Worm (Caenorhabditis elegans): ENCODE measurements around the gene rars-1.

DNA sequence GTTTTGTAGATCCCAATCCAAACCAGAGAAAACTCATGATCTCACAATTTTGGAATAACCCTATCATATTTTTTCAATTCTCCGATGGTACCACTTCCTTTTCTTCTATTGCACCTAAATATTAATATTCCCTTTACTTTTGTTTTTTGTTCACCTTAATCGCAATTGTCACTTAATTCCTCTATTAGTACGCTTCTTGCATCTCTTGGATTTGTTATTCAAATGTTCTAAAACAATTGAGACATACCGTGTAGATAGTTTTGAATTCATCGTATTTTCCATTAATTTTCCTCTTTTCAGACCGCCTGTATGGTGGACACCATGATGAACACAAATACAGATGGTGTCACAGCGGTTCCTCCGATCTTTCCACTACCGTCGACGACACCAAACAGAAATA lies 34.8 kb upstream of the rars-1 start, which contains the start of gene flh-2:
- no peak for TF ChIP-seq ceh-82 (tag; optimal IDR thresholded peaks at IDR 0.05)
- TF ChIP-seq ZK546.5 (tag; optimal IDR thresholded peaks at IDR 0.05) = no peak

All from whole organism, L3 larva.